Worm (Caenorhabditis elegans): ENCODE data around the gene T03F6.6.

DNA sequence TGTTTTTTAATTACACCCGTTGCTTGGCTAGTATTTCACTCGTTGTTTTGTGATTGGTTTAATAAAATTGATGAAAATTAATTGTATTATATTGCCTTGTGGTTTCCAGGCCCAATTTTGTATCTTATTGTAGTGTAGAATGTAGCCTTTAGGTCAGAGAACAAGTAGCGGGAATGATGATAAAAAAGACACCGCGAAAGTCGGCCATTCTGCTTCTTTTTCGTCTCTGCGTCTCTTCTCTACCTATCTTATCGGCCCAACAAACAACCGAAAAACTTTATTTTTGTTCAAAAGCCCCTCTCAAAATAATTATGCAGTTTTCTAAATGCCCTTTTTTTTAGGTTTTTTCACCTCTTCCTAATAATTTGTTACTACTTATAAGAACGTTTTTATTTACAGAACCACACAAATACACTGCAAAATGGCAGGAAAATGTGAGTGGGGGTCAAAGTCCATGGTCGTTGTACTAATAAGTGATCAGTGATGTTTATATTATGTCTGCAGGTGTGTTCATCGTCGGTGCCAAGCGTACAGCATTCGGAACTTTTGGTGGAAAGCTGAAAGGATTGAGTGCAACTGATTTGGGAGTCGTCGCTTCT lies 35.5 kb downstream of the T03F6.6 start, which contains the start of gene acaa-2:
- TF ChIP-seq him-1 (tag; optimal IDR thresholded peaks at IDR 0.05): no peak
- TF ChIP-seq dao-5 (tag; optimal IDR thresholded peaks at IDR 0.05): peak; percentile 27
- peak; percentile 10 for TF ChIP-seq W03F9.2 (tag; optimal IDR thresholded peaks at IDR 0.05)

Data from whole organism, L4/young adult.